Worm (Caenorhabditis elegans) whole organism, L4 larva: ENCODE data around the gene chk-1.

Experiments
- F26F4.8 ChIP-seq: fragments of 200-800 bp; sonication (Bioruptor generic); conservative IDR thresholded peaks from 2 replicates; pipeline ENCODE4 v1.3.6; 2022; ENCODE audit warnings: missing genetic modification characterization, missing compliant biosample characterization
- F49E8.2 ChIP-seq: sonication (generic microtip); optimal IDR thresholded peaks from 2 replicates; lab custom pipeline; 2016; ENCODE audit warnings: missing compliant biosample characterization, mild to moderate bottlenecking, missing genetic modification characterization, borderline replicate concordance
- ZK337.2 ChIP-seq: fragments of 200-800 bp; sonication (Bioruptor generic); IDR thresholded peaks from 2 replicates; pipeline ENCODE4 v1.3.6; 2022; ENCODE audit warnings: missing genetic modification reagents, missing genetic modification characterization, missing compliant biosample characterization
- aha-1 ChIP-seq: fragments of 150-350 bp; peaks from one replicate; lab custom pipeline; 2014; ENCODE audit warnings: missing biosample characterization, missing genetic modification characterization
- attf-4 ChIP-seq: sonication (generic microtip); optimal IDR thresholded peaks from 3 replicates; lab custom pipeline; 2017; ENCODE audit warnings: missing biosample characterization, missing genetic modification characterization
- ceh-28 ChIP-seq: fragments of 150-350 bp; optimal IDR thresholded peaks from 2 replicates; lab custom pipeline; 2014; ENCODE audit warnings: missing biosample characterization, missing genetic modification reagents, missing genetic modification characterization
- ceh-62 ChIP-seq: sonication (generic microtip); optimal IDR thresholded peaks from 2 replicates; lab custom pipeline; 2017; ENCODE audit warnings: missing biosample characterization, missing genetic modification characterization
- ceh-82 ChIP-seq: sonication (generic microtip); optimal IDR thresholded peaks from 2 replicates; lab custom pipeline; 2017; ENCODE audit warnings: missing biosample characterization, missing genetic modification characterization
- cey-2 ChIP-seq: sonication (generic microtip); optimal IDR thresholded peaks from 3 replicates; lab custom pipeline; 2017; ENCODE audit warnings: missing genetic modification characterization, mild to moderate bottlenecking, missing compliant biosample characterization, antibody characterized with exemption, borderline replicate concordance; ENCODE audit not compliant: insufficient read depth
- daf-16 ChIP-seq, 3 experiments: sonication (generic microtip); optimal IDR thresholded peaks; 2 replicates each; lab custom pipeline; 2016 to 2017; ENCODE audit warnings: missing genetic modification characterization in 3 of 3, missing genetic modification reagents in 3 of 3, mild to moderate bottlenecking in 2 of 3, missing compliant biosample characterization in 2 of 3, missing biosample characterization in 1 of 3, moderate library complexity in 1 of 3
- dpl-1 ChIP-seq: fragments of 150-350 bp; optimal IDR thresholded peaks from 2 replicates; lab custom pipeline; 2014; ENCODE audit warnings: missing biosample characterization, missing genetic modification reagents, missing genetic modification characterization
- egl-43 ChIP-seq: fragments of 200-800 bp; sonication (Bioruptor generic); IDR thresholded peaks from 2 replicates; pipeline ENCODE4 v1.3.6; 2022; ENCODE audit warnings: missing genetic modification reagents, missing genetic modification characterization, missing compliant biosample characterization
- fkh-10 ChIP-seq: fragments of 150-350 bp; optimal IDR thresholded peaks from 2 replicates; lab custom pipeline; 2014; ENCODE audit warnings: missing biosample characterization, missing genetic modification reagents, missing genetic modification characterization
- hif-1 ChIP-seq, 2 experiments: sonication (generic microtip); optimal IDR thresholded peaks; 2 replicates each; lab custom pipeline; 2016 to 2017; ENCODE audit warnings: missing compliant biosample characterization in 2 of 2, missing genetic modification characterization in 2 of 2, missing genetic modification reagents in 2 of 2, missing genotype in 2 of 2, mild to moderate bottlenecking in 1 of 2
- hlh-11 ChIP-seq: fragments of 200-800 bp; sonication (Bioruptor generic); optimal IDR thresholded peaks from 2 replicates; lab custom pipeline; 2018; ENCODE audit warnings: mild to moderate bottlenecking, missing genetic modification characterization, missing compliant biosample characterization
- hlh-30 ChIP-seq: sonication (generic microtip); optimal IDR thresholded peaks from 2 replicates; lab custom pipeline; 2017; ENCODE audit warnings: antibody characterized with exemption, mild to moderate bottlenecking, missing genetic modification characterization, missing compliant biosample characterization; ENCODE audit not compliant: insufficient read depth
- hmg-1.1 ChIP-seq: fragments of 200-800 bp; sonication (Bioruptor generic); IDR thresholded peaks from 2 replicates; pipeline ENCODE4 v1.3.6; 2022; ENCODE audit warnings: missing genetic modification reagents, missing genetic modification characterization, missing compliant biosample characterization
- jun-1 ChIP-seq: fragments of 150-350 bp; optimal IDR thresholded peaks from 2 replicates; lab custom pipeline; 2014; ENCODE audit warnings: missing biosample characterization, missing genetic modification reagents, missing genetic modification characterization
- lin-1 ChIP-seq: fragments of 200-800 bp; sonication (Bioruptor generic); IDR thresholded peaks from 2 replicates; pipeline ENCODE4 v1.3.6; 2022; ENCODE audit warnings: missing genetic modification reagents, missing genetic modification characterization, missing compliant biosample characterization
- lin-29 ChIP-seq: fragments of 200-800 bp; sonication (Bioruptor generic); IDR thresholded peaks from 2 replicates; pipeline ENCODE4 v1.3.6; 2022; ENCODE audit warnings: missing genetic modification reagents, missing genetic modification characterization, missing compliant biosample characterization
- lin-38 ChIP-seq: fragments of 200-800 bp; sonication (Bioruptor generic); IDR thresholded peaks from 2 replicates; pipeline ENCODE4 v1.3.6; 2022; ENCODE audit warnings: missing genetic modification reagents, missing genetic modification characterization, missing compliant biosample characterization
- madf-5 ChIP-seq, 2 experiments: fragments of 200-800 bp; sonication (Bioruptor generic); IDR thresholded peaks; 2 replicates each; pipeline ENCODE4 v1.3.6; 2022; ENCODE audit warnings: missing compliant biosample characterization in 2 of 2, missing genetic modification characterization in 2 of 2
- mes-2 ChIP-seq: sonication (generic microtip); optimal IDR thresholded peaks from 2 replicates; lab custom pipeline; 2016; ENCODE audit warnings: missing genotype, mild to moderate bottlenecking, missing genetic modification characterization, missing compliant biosample characterization; ENCODE audit not compliant: poor library complexity, severe bottlenecking
- nhr-11 ChIP-seq: fragments of 150-350 bp; optimal IDR thresholded peaks from 2 replicates; lab custom pipeline; 2014; ENCODE audit warnings: missing biosample characterization, missing genetic modification characterization
- nhr-237 ChIP-seq: sonication (generic microtip); optimal IDR thresholded peaks from 2 replicates; lab custom pipeline; 2017; ENCODE audit warnings: missing biosample characterization, missing genetic modification characterization
- nhr-28 ChIP-seq: fragments of 150-350 bp; optimal IDR thresholded peaks from 2 replicates; lab custom pipeline; 2014; ENCODE audit warnings: missing biosample characterization, missing genetic modification characterization
- nhr-76 ChIP-seq: fragments of 150-350 bp; optimal IDR thresholded peaks from 2 replicates; lab custom pipeline; 2014; ENCODE audit warnings: missing biosample characterization, missing genetic modification characterization
- nhr-77 ChIP-seq: fragments of 150-350 bp; optimal IDR thresholded peaks from 2 replicates; lab custom pipeline; 2014; ENCODE audit warnings: missing biosample characterization, missing genetic modification characterization
- pha-4 ChIP-seq, 2 experiments: fragments of 150-350 bp in 1 of 2; fragments of 200-800 bp in 1 of 2; sonication (Bioruptor generic) in 1 of 2; IDR thresholded peaks in 1 of 2; optimal IDR thresholded peaks in 1 of 2; 2 replicates each; pipeline versions ENCODE4 v1.3.6 to Lab custom; 2014 to 2022; ENCODE audit warnings: missing genetic modification characterization in 2 of 2, missing genetic modification reagents in 2 of 2, missing biosample characterization in 1 of 2, missing compliant biosample characterization in 1 of 2
- saeg-2 ChIP-seq: fragments of 200-800 bp; sonication (Bioruptor generic); IDR thresholded peaks from 2 replicates; pipeline ENCODE4 v1.3.6; 2022; ENCODE audit warnings: missing genetic modification reagents, missing genetic modification characterization, missing compliant biosample characterization
- spr-3 ChIP-seq: fragments of 200-800 bp; sonication (Bioruptor generic); optimal IDR thresholded peaks from 2 replicates; lab custom pipeline; 2018; ENCODE audit warnings: mild to moderate bottlenecking, missing genetic modification characterization, missing compliant biosample characterization
- tag-97 ChIP-seq: fragments of 200-800 bp; sonication (Bioruptor generic); IDR thresholded peaks from 2 replicates; pipeline ENCODE4 v1.3.6; 2022; ENCODE audit warnings: missing genetic modification characterization, missing compliant biosample characterization
- tra-1 ChIP-seq: fragments of 200-800 bp; sonication (Bioruptor generic); IDR thresholded peaks from 2 replicates; pipeline ENCODE4 v1.3.6; 2022; ENCODE audit warnings: missing genetic modification reagents, missing genetic modification characterization, missing compliant biosample characterization
- unc-130 ChIP-seq: sonication (generic microtip); optimal IDR thresholded peaks from 2 replicates; lab custom pipeline; 2016; ENCODE audit warnings: missing genetic modification reagents, missing genetic modification characterization, missing compliant biosample characterization
- unc-62 ChIP-seq, 3 experiments: fragments of 150-350 bp in 1 of 3; sonication (generic microtip); optimal IDR thresholded peaks in 2 of 3; peaks in 1 of 3; 1 replicate in 1 of 3; 2 replicates in 2 of 3; lab custom pipeline; 2014 to 2017; ENCODE audit warnings: missing biosample characterization in 3 of 3, missing genetic modification characterization in 3 of 3, missing genetic modification reagents in 3 of 3, missing genotype in 1 of 3
- zip-11 ChIP-seq: fragments of 200-800 bp; sonication (Bioruptor generic); IDR thresholded peaks from 2 replicates; pipeline ENCODE4 v1.3.6; 2022; ENCODE audit warnings: missing genetic modification characterization, missing compliant biosample characterization
- ztf-7 ChIP-seq: fragments of 150-350 bp; optimal IDR thresholded peaks from 2 replicates; lab custom pipeline; 2014; ENCODE audit warnings: missing biosample characterization, missing genetic modification characterization

Gene chk-1

ce11 chrV:3771437-3772256 lies 12.4 kb upstream of the chk-1 start, which contains the start of the genes R08E5.1 and rips-1 (continued):
- TF ChIP-seq hlh-30 (tag; lab: Kevin White, UChicago): peak; percentile 41
- TF ChIP-seq saeg-2 (GFP tag; lab: Robert Waterston, UW): no peak
- TF ChIP-seq nhr-77 (tag; lab: Kevin White, UChicago): no peak
- no peak for TF ChIP-seq ceh-28 (tag; lab: Kevin White, UChicago)
- TF ChIP-seq nhr-11 (tag; lab: Kevin White, UChicago): no peak

ce11 chrV:3768270-3768669 lies 9.0 kb upstream of the chk-1 start, which contains the start of gene R08E5.4:
Gene R08E5.4, plus strand, starts transcription at chrV:3768570.
- TF ChIP-seq zip-11 (GFP tag; lab: Robert Waterston, UW): no peak
- TF ChIP-seq F26F4.8: no peak
- TF ChIP-seq madf-5 (GFP tag; IDR thresholded peaks at IDR 0.05; lab: Robert Waterston, UW): no peak
- TF ChIP-seq ztf-7 (tag; lab: Kevin White, UChicago): no peak
- no peak for TF ChIP-seq jun-1 (tag; lab: Kevin White, UChicago)
- no peak for TF ChIP-seq lin-1 (GFP tag; lab: Robert Waterston, UW)

- TF ChIP-seq cey-2 (tag; lab: Kevin White, UChicago) (no peak), aha-1 (tag; lab: Kevin White, UChicago) (peak; percentile 45)
- TF ChIP-seq, all 104 proteins: peak for 1
These were observed 7.6 kb upstream of the chk-1 start, which contains the start of gene Y39H10A.1 for ce11 chrV:3766904-3767303. Gene Y39H10A.1, plus strand, starts transcription at chrV:3767204.

ce11 chrV:3761829-3762228 lies 2.6 kb upstream of the chk-1 start:
- peak; percentile 90 for TF ChIP-seq aha-1 (tag; lab: Kevin White, UChicago)
- TF ChIP-seq hif-1 (tag; optimal IDR thresholded peaks at IDR 0.05; lab: Kevin White, UChicago): no peak

ce11 chrV:3760839-3761238 lies 1.6 kb upstream of the chk-1 start, which contains the start of gene oac-55:
Gene oac-55, plus strand, starts transcription at chrV:3761139.
- no peak for TF ChIP-seq ZK337.2 (GFP tag; lab: Robert Waterston, UW)
- TF ChIP-seq tag-97: no peak
- no peak for TF ChIP-seq lin-38
- TF ChIP-seq lin-1 (GFP tag; lab: Robert Waterston, UW): no peak
- no peak for TF ChIP-seq ceh-62 (tag; lab: Kevin White, UChicago)
- no peak for TF ChIP-seq lin-29 (GFP tag; lab: Robert Waterston, UW)
- TF ChIP-seq fkh-10: no peak
- no peak for TF ChIP-seq ceh-82 (tag; lab: Kevin White, UChicago)
- no peak for TF ChIP-seq nhr-76 (tag; lab: Kevin White, UChicago)

- TF ChIP-seq F26F4.8 (no peak), nhr-237 (no peak), pha-4 (GFP tag; IDR thresholded peaks at IDR 0.05; lab: Robert Waterston, UW) (no peak), pha-4 (tag; optimal IDR thresholded peaks at IDR 0.05; lab: Kevin White, UChicago) (no peak), daf-16 (GFP tag; optimal IDR thresholded peaks at IDR 0.05; lab: Kevin White, UChicago) (no peak), daf-16 (tag; optimal IDR thresholded peaks at IDR 0.05; lab: Kevin White, UChicago) (peak; percentile 24), nhr-28 (tag; lab: Kevin White, UChicago) (peak; percentile 20), mes-2 (tag; lab: Kevin White, UChicago) (peak; percentile 65), lin-38 (peak; percentile 56), spr-3 (GFP tag; lab: Kevin White, UChicago) (no peak), cey-2 (tag; lab: Kevin White, UChicago) (no peak), ceh-28 (tag; lab: Kevin White, UChicago) (no peak), hlh-11 (tag; lab: Kevin White, UChicago) (peak; percentile 67), tra-1 (GFP tag; lab: Robert Waterston, UW) (no peak), F49E8.2 (peak; percentile 5), dpl-1 (GFP tag; lab: Kevin White, UChicago) (peak; percentile 63), attf-4 (tag; lab: Kevin White, UChicago) (no peak), unc-62 (GFP tag; optimal IDR thresholded peaks at IDR 0.05 in 1 of 2; lab: Kevin White, UChicago) (peak in 1 of 2 experiments; percentile 96), unc-62 (tag; optimal IDR thresholded peaks at IDR 0.05; lab: Kevin White, UChicago) (no peak), unc-130 (GFP tag; lab: Kevin White, UChicago) (peak; percentile 2), hlh-30 (tag; lab: Kevin White, UChicago) (peak; percentile 70), hmg-1.1 (GFP tag; lab: Robert Waterston, UW) (peak; percentile 37; the same call in 1 of the 2 replicates), egl-43 (GFP tag; lab: Robert Waterston, UW) (peak; percentile 28; the same call in 1 of the 2 replicates)
These were observed 2.4 kb downstream of the chk-1 start, which contains the start of gene gid-7 for ce11 chrV:3756887-3757286. Gene gid-7, minus strand, starts transcription at chrV:3757074.
